Fruit fly (Drosophila melanogaster) whole organism, embryonic: ENCODE data around the gene CG14718.
A peak's percentile ranks its signal among the peaks of the same experiment; 100 is the strongest.

Experiments
- BEAF-32 ChIP-seq: fragments of 200-800 bp; sonication (Bioruptor generic); optimal IDR thresholded peaks from 3 replicates; lab custom pipeline; 2017; ENCODE audit warnings: missing biosample characterization, missing genetic modification characterization, mild to moderate bottlenecking, moderate library complexity, missing genetic modification reagents
- CG10366 ChIP-seq: fragments of 200-800 bp; sonication (Bioruptor generic); IDR thresholded peaks from 2 replicates; pipeline ENCODE4 v1.3.6; 2022; ENCODE audit warnings: missing biosample characterization, missing genetic modification characterization
- CG11504 ChIP-seq: fragments of 200-800 bp; sonication (Bioruptor generic); optimal IDR thresholded peaks from 3 replicates; lab custom pipeline; 2019; ENCODE audit warnings: missing biosample characterization, mild to moderate bottlenecking, missing genetic modification characterization, moderate library complexity
- CG12155 ChIP-seq: fragments of 200-800 bp; sonication (Bioruptor generic); optimal IDR thresholded peaks from 3 replicates; lab custom pipeline; 2016; ENCODE audit warnings: missing biosample characterization, missing genetic modification characterization
- CG13287 ChIP-seq: fragments of 200-800 bp; sonication (Bioruptor generic); IDR thresholded peaks from 2 replicates; pipeline ENCODE4 v1.3.6; 2022; ENCODE audit warnings: missing biosample characterization, missing genetic modification characterization; ENCODE audit not compliant: partially characterized antibody
- CG13775 ChIP-seq: fragments of 200-800 bp; sonication (Bioruptor generic); optimal IDR thresholded peaks from 3 replicates; lab custom pipeline; 2017; ENCODE audit warnings: missing biosample characterization, mild to moderate bottlenecking, missing genetic modification characterization
- CG14441 ChIP-seq: fragments of 200-800 bp; sonication (Bioruptor generic); IDR thresholded peaks from 2 replicates; pipeline ENCODE4 v1.3.6; 2022; ENCODE audit warnings: missing biosample characterization, missing genetic modification characterization
- CG14860 ChIP-seq: fragments of 200-800 bp; sonication (Bioruptor generic); IDR thresholded peaks from 3 replicates; pipeline ENCODE4 v1.3.6; 2022; ENCODE audit warnings: missing biosample characterization, missing genetic modification characterization; ENCODE audit not compliant: partially characterized antibody
- CG15269 ChIP-seq: fragments of 200-800 bp; sonication (Bioruptor generic); optimal IDR thresholded peaks from 2 replicates; lab custom pipeline; 2018; ENCODE audit warnings: missing biosample characterization, mild to moderate bottlenecking, missing genetic modification characterization, moderate library complexity
- CG16813 ChIP-seq: fragments of 200-800 bp; sonication (Bioruptor generic); IDR thresholded peaks from 3 replicates; pipeline ENCODE4 v1.3.6; 2022; ENCODE audit warnings: missing biosample characterization, missing genetic modification characterization; ENCODE audit not compliant: partially characterized antibody
- CG17186 ChIP-seq: fragments of 200-800 bp; sonication (Bioruptor generic); optimal IDR thresholded peaks from 3 replicates; lab custom pipeline; 2017; ENCODE audit warnings: missing biosample characterization, missing genetic modification reagents, missing genetic modification characterization
- CG1792 ChIP-seq: fragments of 200-800 bp; sonication (Bioruptor generic); optimal IDR thresholded peaks from 2 replicates; lab custom pipeline; 2016; ENCODE audit warnings: missing biosample characterization, missing genetic modification characterization
- CG4617 ChIP-seq: fragments of 200-800 bp; sonication (Bioruptor generic); optimal IDR thresholded peaks from 3 replicates; lab custom pipeline; 2016; ENCODE audit warnings: missing biosample characterization, missing genetic modification characterization, borderline replicate concordance
- CG7271 ChIP-seq: fragments of 200-800 bp; sonication (Bioruptor generic); optimal IDR thresholded peaks from 2 replicates; lab custom pipeline; 2018; ENCODE audit warnings: missing biosample characterization, mild to moderate bottlenecking, missing genetic modification characterization, moderate library complexity
- CG9215 ChIP-seq: fragments of 200-800 bp; sonication (Bioruptor generic); IDR thresholded peaks from 2 replicates; pipeline ENCODE4 v1.3.6; 2022; ENCODE audit warnings: missing biosample characterization, missing genetic modification characterization
- CG9797 ChIP-seq: fragments of 200-800 bp; sonication (Bioruptor generic); optimal IDR thresholded peaks from 3 replicates; lab custom pipeline; 2018; ENCODE audit warnings: missing biosample characterization, mild to moderate bottlenecking, missing genetic modification characterization
- D19B ChIP-seq: fragments of 200-800 bp; sonication (Bioruptor generic); optimal IDR thresholded peaks from 2 replicates; lab custom pipeline; 2017; ENCODE audit warnings: missing biosample characterization, mild to moderate bottlenecking, missing genetic modification characterization
- Doc3 ChIP-seq: fragments of 200-800 bp; sonication (Bioruptor generic); IDR thresholded peaks from 3 replicates; pipeline ENCODE4 v1.3.6; 2022; ENCODE audit warnings: missing biosample characterization, missing genetic modification characterization; ENCODE audit not compliant: partially characterized antibody
- Dp ChIP-seq: fragments of 200-800 bp; sonication (Bioruptor generic); optimal IDR thresholded peaks from 2 replicates; lab custom pipeline; 2018; ENCODE audit warnings: missing biosample characterization, mild to moderate bottlenecking, missing genetic modification characterization, moderate library complexity
- E2f2 ChIP-seq: fragments of 200-800 bp; sonication (Bioruptor generic); IDR thresholded peaks from 2 replicates; pipeline ENCODE4 v1.3.6; 2022; ENCODE audit warnings: missing biosample characterization, missing genetic modification characterization
- Ets97D ChIP-seq: fragments of 200-800 bp; sonication (Bioruptor generic); optimal IDR thresholded peaks from 3 replicates; lab custom pipeline; 2016; ENCODE audit warnings: missing biosample characterization, missing genetic modification characterization
- Hr39 ChIP-seq: fragments of >200 bp; optimal IDR thresholded peaks from 2 replicates; lab custom pipeline; 2017
- Lhr ChIP-seq: fragments of 200-800 bp; sonication (Bioruptor generic); optimal IDR thresholded peaks from 3 replicates; lab custom pipeline; 2017; ENCODE audit warnings: mild to moderate bottlenecking, missing biosample characterization, missing genetic modification reagents, missing genetic modification characterization
- Myb ChIP-seq: fragments of 200-800 bp; sonication (Bioruptor generic); optimal IDR thresholded peaks from 2 replicates; lab custom pipeline; 2016; ENCODE audit warnings: missing biosample characterization, missing genetic modification characterization
- Sry-β ChIP-seq: fragments of 200-800 bp; sonication (Bioruptor generic); optimal IDR thresholded peaks from 2 replicates; lab custom pipeline; 2018; ENCODE audit warnings: missing biosample characterization, mild to moderate bottlenecking, missing genetic modification characterization, moderate library complexity
- Sry-δ ChIP-seq: fragments of 200-800 bp; sonication (Bioruptor generic); optimal IDR thresholded peaks from 2 replicates; lab custom pipeline; 2016; ENCODE audit warnings: missing biosample characterization, missing genetic modification characterization
- YL-1 ChIP-seq: fragments of 200-800 bp; sonication (Bioruptor generic); optimal IDR thresholded peaks from 3 replicates; lab custom pipeline; 2017; ENCODE audit warnings: missing biosample characterization, mild to moderate bottlenecking, missing genetic modification characterization
- bbx ChIP-seq: fragments of 200-800 bp; sonication (Bioruptor generic); IDR thresholded peaks from 2 replicates; pipeline ENCODE4 v1.3.6; 2022; ENCODE audit warnings: missing biosample characterization, missing genetic modification characterization; ENCODE audit not compliant: partially characterized antibody
- chinmo ChIP-seq: fragments of 200-800 bp; sonication (Bioruptor generic); IDR thresholded peaks from 4 replicates; pipeline ENCODE4 v1.3.6; 2022; ENCODE audit warnings: missing biosample characterization, missing genetic modification characterization; ENCODE audit not compliant: partially characterized antibody
- crp ChIP-seq, 2 experiments: fragments of 200-800 bp; sonication (Bioruptor generic); optimal IDR thresholded peaks; 2 replicates in 1 of 2; 3 replicates in 1 of 2; lab custom pipeline; 2017; ENCODE audit warnings: missing biosample characterization in 2 of 2, missing genetic modification characterization in 2 of 2, mild to moderate bottlenecking in 1 of 2, moderate library complexity in 1 of 2
- hb ChIP-seq: fragments of 200-800 bp; sonication (Bioruptor generic); IDR thresholded peaks from 3 replicates; pipeline ENCODE4 v1.3.6; 2022; ENCODE audit warnings: missing biosample characterization, missing genetic modification characterization; ENCODE audit not compliant: partially characterized antibody
- hbn ChIP-seq: fragments of 200-800 bp; sonication (Bioruptor generic); IDR thresholded peaks from 2 replicates; pipeline ENCODE4 v1.3.6; 2022; ENCODE audit warnings: missing biosample characterization, missing genetic modification characterization; ENCODE audit not compliant: partially characterized antibody
- kay ChIP-seq: fragments of 200-800 bp; sonication (Bioruptor generic); optimal IDR thresholded peaks from 2 replicates; lab custom pipeline; 2016; ENCODE audit warnings: missing biosample characterization, missing genetic modification characterization
- lab ChIP-seq: fragments of 200-800 bp; sonication (Bioruptor generic); optimal IDR thresholded peaks from 3 replicates; lab custom pipeline; 2017; ENCODE audit warnings: missing biosample characterization, missing genetic modification characterization, mild to moderate bottlenecking, moderate library complexity, missing genetic modification reagents
- mam ChIP-seq: fragments of 200-800 bp; sonication (Bioruptor generic); optimal IDR thresholded peaks from 3 replicates; lab custom pipeline; 2016; ENCODE audit warnings: missing biosample characterization, missing genetic modification characterization
- phol ChIP-seq: fragments of 200-800 bp; sonication (Bioruptor generic); optimal IDR thresholded peaks from 3 replicates; lab custom pipeline; 2018; ENCODE audit warnings: missing biosample characterization, mild to moderate bottlenecking, missing genetic modification characterization, moderate library complexity
- sens ChIP-seq: fragments of 200-800 bp; sonication (Bioruptor generic); peaks from one replicate; lab custom pipeline; 2016; ENCODE audit warnings: missing biosample characterization, missing genetic modification characterization
- sna ChIP-seq: fragments of 200-800 bp; sonication (Bioruptor generic); IDR thresholded peaks from 2 replicates; pipeline ENCODE4 v1.3.6; 2022; ENCODE audit warnings: missing biosample characterization, missing genetic modification characterization; ENCODE audit not compliant: partially characterized antibody
- tna ChIP-seq: fragments of 200-800 bp; sonication (Bioruptor generic); IDR thresholded peaks from 2 replicates; pipeline ENCODE4 v1.3.6; 2022; ENCODE audit warnings: missing biosample characterization, missing genetic modification characterization; ENCODE audit not compliant: partially characterized antibody
- unc-4 ChIP-seq: fragments of 200-800 bp; sonication (Bioruptor generic); IDR thresholded peaks from 2 replicates; pipeline ENCODE4 v1.3.6; 2022; ENCODE audit warnings: missing biosample characterization, missing genetic modification characterization; ENCODE audit not compliant: partially characterized antibody
- vnd ChIP-seq: fragments of 200-800 bp; sonication (Bioruptor generic); IDR thresholded peaks from 3 replicates; pipeline ENCODE4 v1.3.6; 2022; ENCODE audit warnings: missing biosample characterization, missing genetic modification characterization; ENCODE audit not compliant: partially characterized antibody

The CG14718 gene

DNA sequence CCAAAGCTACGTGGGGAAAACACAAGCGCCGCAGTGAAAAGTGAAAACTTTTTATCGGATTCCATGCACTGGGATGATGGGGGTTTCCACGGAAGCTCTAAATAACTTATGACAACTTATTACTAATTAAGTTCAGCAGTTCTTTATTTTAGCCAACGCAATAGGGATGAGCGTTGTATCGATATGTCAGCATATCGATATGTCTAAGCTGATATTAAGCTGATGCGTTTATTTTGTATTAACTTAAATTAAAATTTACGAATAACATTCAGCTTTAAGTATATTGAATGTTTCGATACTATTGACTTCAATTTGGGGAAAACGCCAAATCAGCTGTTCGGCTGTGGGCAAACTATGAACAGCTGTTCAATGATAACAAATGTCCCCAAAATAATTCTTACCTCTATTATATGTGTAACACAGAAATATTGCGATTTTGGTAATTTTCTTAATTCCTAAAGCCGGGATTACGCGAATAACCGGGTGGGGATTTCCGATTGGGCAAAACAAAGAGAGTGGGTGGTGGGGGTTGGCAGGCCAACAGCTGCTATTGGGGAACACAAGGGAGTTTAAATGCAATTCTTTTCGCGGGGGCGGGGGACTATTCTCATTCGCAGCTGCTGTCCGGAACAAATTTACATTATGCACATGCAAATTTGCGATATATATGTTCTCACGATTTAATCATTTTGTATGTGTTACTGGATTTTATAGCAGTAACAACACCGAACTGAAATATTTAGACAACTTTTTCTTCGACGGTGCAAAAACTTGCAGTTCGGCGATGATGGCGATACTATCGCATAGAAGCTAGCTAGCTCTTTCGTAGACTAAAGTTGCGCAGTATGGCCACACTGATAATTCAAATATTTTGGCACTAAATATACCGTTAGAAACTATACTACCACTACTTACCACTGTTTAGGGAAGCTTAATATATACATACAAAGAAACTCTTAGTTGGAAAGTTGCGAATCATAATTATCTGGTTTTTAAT lies 49.2 kb downstream of the CG14718 start, which contains the start of gene CG6923 (continued):
- TF ChIP-seq CG10366 (GFP tag; lab: Robert Waterston, UW), result no peak
- TF ChIP-seq hb, result peak; percentile 87
- peak; percentile 71; the same call in 1 of the 4 replicates for TF ChIP-seq chinmo (GFP tag; lab: Robert Waterston, UW)
- no peak for TF ChIP-seq CG9215 (GFP tag; lab: Robert Waterston, UW)
- TF ChIP-seq Ets97D, result peak; percentile 59
- TF ChIP-seq D19B (GFP tag; lab: Kevin White, UChicago), result no peak
- TF ChIP-seq CG11504 (tag; lab: Kevin White, UChicago), result no peak
- TF ChIP-seq CG16813 (GFP tag; lab: Robert Waterston, UW), result peak; percentile 86
- TF ChIP-seq CG17186 (GFP tag; lab: Kevin White, UChicago), result peak; percentile 35
- TF ChIP-seq E2f2, result peak; percentile 85
- TF ChIP-seq YL-1, result peak; percentile 4
- TF ChIP-seq Hr39, result no peak
- peak; percentile 23 for TF ChIP-seq phol (tag; lab: Kevin White, UChicago)
- peak; percentile 31 for TF ChIP-seq CG13775
- no peak for TF ChIP-seq CG1792 (GFP tag; lab: Kevin White, UChicago)
- peak; percentile 27 to 82 for TF ChIP-seq crp (GFP tag; optimal IDR thresholded peaks at IDR 0.05; lab: Kevin White, UChicago)
- peak; percentile 66 for TF ChIP-seq Doc3 (GFP tag; lab: Robert Waterston, UW)
- TF ChIP-seq sens (GFP tag; lab: Kevin White, UChicago), result peak; percentile 66
- TF ChIP-seq mam, result peak; percentile 20
- peak; percentile 76 for TF ChIP-seq CG9797 (GFP tag; lab: Kevin White, UChicago)
- TF ChIP-seq vnd (GFP tag; lab: Robert Waterston, UW), result peak; percentile 85
- no peak for TF ChIP-seq CG7271 (tag; lab: Kevin White, UChicago)
- peak; percentile 51 for TF ChIP-seq CG4617 (GFP tag; lab: Kevin White, UChicago)
- TF ChIP-seq tna (GFP tag; lab: Robert Waterston, UW), result peak; percentile 80
- peak; percentile 31 for TF ChIP-seq Sry-β (GFP tag; lab: Kevin White, UChicago)
- peak; percentile 84 for TF ChIP-seq Sry-δ (GFP tag; lab: Kevin White, UChicago)
- TF ChIP-seq bbx (GFP tag; lab: Robert Waterston, UW), result peak; percentile 89
- no peak for TF ChIP-seq kay
- peak; percentile 92 for TF ChIP-seq Myb (GFP tag; lab: Kevin White, UChicago)
- TF ChIP-seq Dp (GFP tag; lab: Kevin White, UChicago), result peak; percentile 80
- TF ChIP-seq CG13287 (GFP tag; lab: Robert Waterston, UW), result peak; percentile 79
- peak; percentile 81 for TF ChIP-seq unc-4 (GFP tag; lab: Robert Waterston, UW)
- peak; percentile 88 for TF ChIP-seq BEAF-32 (GFP tag; lab: Kevin White, UChicago)
- TF ChIP-seq sna, result peak; percentile 71
- TF ChIP-seq CG14860, result peak; percentile 79
- no peak for TF ChIP-seq CG12155 (GFP tag; lab: Kevin White, UChicago)
- peak; percentile 87 for TF ChIP-seq hbn (GFP tag; lab: Robert Waterston, UW)
- no peak for TF ChIP-seq lab (GFP tag; lab: Kevin White, UChicago)
- TF ChIP-seq Lhr, result peak; percentile 24
- TF ChIP-seq CG15269 (tag; lab: Kevin White, UChicago), result no peak
- TF ChIP-seq CG14441, result no peak
